Fruit fly (Drosophila melanogaster) whole organism: ENCODE data around the gene CG14546.

Source experiments
- CG8478 ChIP-seq: fragments of >200 bp; optimal IDR thresholded peaks from 2 replicates; lab custom pipeline; 2018; ENCODE audit warnings: inconsistent platforms
- Dll ChIP-seq: fragments of >200 bp; optimal IDR thresholded peaks from 2 replicates; lab custom pipeline; 2017
- EcR ChIP-seq, 2 experiments: fragments of >200 bp; optimal IDR thresholded peaks; 2 replicates each; lab custom pipeline; 2017; ENCODE audit warnings: missing biosample characterization in 2 of 2, missing genetic modification characterization in 2 of 2, missing genetic modification reagents in 2 of 2

DNA sequence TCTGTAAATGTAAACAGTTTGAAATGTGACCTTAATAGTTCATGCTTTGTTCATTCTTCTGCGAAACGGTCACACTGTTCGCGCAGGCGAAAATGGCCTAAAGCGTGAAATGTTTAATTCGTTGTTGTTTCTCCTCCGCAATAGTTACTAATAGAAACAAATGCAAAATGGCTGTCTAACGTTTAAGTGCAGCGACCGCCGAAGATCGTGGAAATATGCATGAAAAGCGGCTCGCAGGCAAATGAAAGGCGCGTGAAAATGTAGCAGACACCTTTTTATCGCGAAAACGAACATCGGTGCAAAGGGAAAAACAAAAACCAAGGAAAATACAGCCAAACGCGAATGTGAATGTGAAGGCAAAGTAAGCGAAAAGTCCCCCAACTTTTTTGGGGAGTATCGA is 40.5 kb downstream of the CG14546 start, which contains the start of gene SppL:
- TF ChIP-seq CG8478 (no peak), Dll (no peak), EcR (GFP tag; optimal IDR thresholded peaks at IDR 0.05; lab: Kevin White, UChicago) (no peak)
